Fruit fly (Drosophila melanogaster): ENCODE measurements around the gene CG7988.

- no peak for TF ChIP-seq h (optimal IDR thresholded peaks at IDR 0.05)
- no peak for TF ChIP-seq Myc (optimal IDR thresholded peaks at IDR 0.05)
- TF ChIP-seq ttk (optimal IDR thresholded peaks at IDR 0.05), result no peak
- TF ChIP-seq psq (optimal IDR thresholded peaks at IDR 0.05), result no peak
- TF ChIP-seq Sin3A (optimal IDR thresholded peaks at IDR 0.05), result no peak
- TF ChIP-seq insv (optimal IDR thresholded peaks at IDR 0.05), result no peak
Measured at dm6 chr3R:18183244-18183643, 37.1 kb upstream of the CG7988 start, which contains the start of gene cdm.

Data from Kc167 (cell line).